Fruit fly (Drosophila melanogaster) whole organism, embryonic: ENCODE data around the gene CG13670.

Source experiments
- Ada2b ChIP-seq: fragments of 200-800 bp; sonication (Bioruptor generic); IDR thresholded peaks from 2 replicates; pipeline ENCODE4 v1.3.6; 2022; ENCODE audit warnings: missing biosample characterization, missing genetic modification characterization
- B-H1 ChIP-seq: fragments of 200-800 bp; sonication (Bioruptor generic); IDR thresholded peaks from 3 replicates; pipeline ENCODE4 v1.3.6; 2022; ENCODE audit warnings: missing biosample characterization, missing genetic modification characterization
- CG1024 ChIP-seq: fragments of 200-800 bp; sonication (Bioruptor generic); IDR thresholded peaks from 2 replicates; pipeline ENCODE4 v1.3.6; 2022; ENCODE audit warnings: missing biosample characterization, missing genetic modification characterization
- CG10321 ChIP-seq: fragments of 200-800 bp; sonication (Bioruptor generic); IDR thresholded peaks from 2 replicates; pipeline ENCODE4 v1.3.6; 2022; ENCODE audit warnings: missing biosample characterization, missing genetic modification characterization
- CG10366 ChIP-seq: fragments of 200-800 bp; sonication (Bioruptor generic); IDR thresholded peaks from 2 replicates; pipeline ENCODE4 v1.3.6; 2022; ENCODE audit warnings: missing biosample characterization, missing genetic modification characterization
- CG10565 ChIP-seq: fragments of 200-800 bp; sonication (Bioruptor generic); optimal IDR thresholded peaks from 3 replicates; lab custom pipeline; 2016; ENCODE audit warnings: missing biosample characterization, mild to moderate bottlenecking, missing genetic modification characterization
- CG11695 ChIP-seq: fragments of 200-800 bp; sonication (Bioruptor generic); IDR thresholded peaks from 3 replicates; pipeline ENCODE4 v1.3.6; 2022; ENCODE audit warnings: missing biosample characterization, missing genetic modification characterization
- CG13296 ChIP-seq: fragments of 200-800 bp; sonication (Bioruptor generic); optimal IDR thresholded peaks from 3 replicates; lab custom pipeline; 2018; ENCODE audit warnings: missing biosample characterization, mild to moderate bottlenecking, missing genetic modification characterization
- CG17568 ChIP-seq: fragments of 200-800 bp; sonication (Bioruptor generic); optimal IDR thresholded peaks from 2 replicates; lab custom pipeline; 2018; ENCODE audit warnings: missing biosample characterization, mild to moderate bottlenecking, missing genetic modification characterization, moderate library complexity
- CG31365 ChIP-seq: fragments of 200-800 bp; sonication (Bioruptor generic); optimal IDR thresholded peaks from 2 replicates; lab custom pipeline; 2018; ENCODE audit warnings: missing biosample characterization, mild to moderate bottlenecking, missing genetic modification characterization
- CG3163 ChIP-seq: fragments of 200-800 bp; sonication (Bioruptor generic); optimal IDR thresholded peaks from 3 replicates; lab custom pipeline; 2016; ENCODE audit warnings: missing biosample characterization, missing genetic modification characterization
- CG4854 ChIP-seq: fragments of 200-800 bp; sonication (Bioruptor generic); optimal IDR thresholded peaks from 2 replicates; lab custom pipeline; 2016; ENCODE audit warnings: missing biosample characterization, missing genetic modification characterization, inconsistent platforms
- CG5953 ChIP-seq: fragments of 200-800 bp; sonication (Bioruptor generic); IDR thresholded peaks from 2 replicates; pipeline ENCODE4 v1.3.6; 2022; ENCODE audit warnings: missing biosample characterization, missing genetic modification characterization
- CG6254 ChIP-seq: fragments of 200-800 bp; sonication (Bioruptor generic); optimal IDR thresholded peaks from 3 replicates; lab custom pipeline; 2017; ENCODE audit warnings: mild to moderate bottlenecking, missing biosample characterization, missing genetic modification reagents, missing genetic modification characterization
- CG7271 ChIP-seq: fragments of 200-800 bp; sonication (Bioruptor generic); optimal IDR thresholded peaks from 2 replicates; lab custom pipeline; 2018; ENCODE audit warnings: missing biosample characterization, mild to moderate bottlenecking, missing genetic modification characterization, moderate library complexity
- CG7745 ChIP-seq: fragments of 200-800 bp; sonication (Bioruptor generic); optimal IDR thresholded peaks from 2 replicates; lab custom pipeline; 2018; ENCODE audit warnings: missing biosample characterization, mild to moderate bottlenecking, missing genetic modification characterization, moderate library complexity
- CG8089 ChIP-seq: fragments of 200-800 bp; sonication (Bioruptor generic); optimal IDR thresholded peaks from 3 replicates; lab custom pipeline; 2016; ENCODE audit warnings: missing biosample characterization, missing genetic modification characterization
- CG9215 ChIP-seq: fragments of 200-800 bp; sonication (Bioruptor generic); IDR thresholded peaks from 2 replicates; pipeline ENCODE4 v1.3.6; 2022; ENCODE audit warnings: missing biosample characterization, missing genetic modification characterization
- CG9437 ChIP-seq: fragments of 200-800 bp; sonication (Bioruptor generic); optimal IDR thresholded peaks from 2 replicates; lab custom pipeline; 2018; ENCODE audit warnings: missing biosample characterization, mild to moderate bottlenecking, missing genetic modification characterization
- Dek ChIP-seq: fragments of 200-800 bp; sonication (Bioruptor generic); optimal IDR thresholded peaks from 3 replicates; lab custom pipeline; 2019; ENCODE audit warnings: missing biosample characterization, mild to moderate bottlenecking, missing genetic modification characterization, moderate library complexity
- Doc2 ChIP-seq: fragments of 200-800 bp; sonication (Bioruptor generic); IDR thresholded peaks from 2 replicates; pipeline ENCODE4 v1.3.6; 2022; ENCODE audit warnings: missing biosample characterization, missing genetic modification characterization
- Dp ChIP-seq: fragments of 200-800 bp; sonication (Bioruptor generic); optimal IDR thresholded peaks from 2 replicates; lab custom pipeline; 2018; ENCODE audit warnings: missing biosample characterization, mild to moderate bottlenecking, missing genetic modification characterization, moderate library complexity
- Drgx ChIP-seq: fragments of 200-800 bp; sonication (Bioruptor generic); IDR thresholded peaks from 2 replicates; pipeline ENCODE4 v1.3.6; 2022; ENCODE audit warnings: missing biosample characterization, missing genetic modification characterization
- Hmr ChIP-seq: fragments of 200-800 bp; sonication (Bioruptor generic); optimal IDR thresholded peaks from 3 replicates; lab custom pipeline; 2017; ENCODE audit warnings: mild to moderate bottlenecking, missing biosample characterization, missing genetic modification reagents, missing genetic modification characterization
- Nf-YA ChIP-seq: fragments of 200-800 bp; sonication (Bioruptor generic); IDR thresholded peaks from 2 replicates; pipeline ENCODE4 v1.3.6; 2022; ENCODE audit warnings: missing biosample characterization, missing genetic modification characterization
- Scr ChIP-seq: fragments of 200-800 bp; sonication (Bioruptor generic); IDR thresholded peaks from 2 replicates; pipeline ENCODE4 v1.3.6; 2022; ENCODE audit warnings: missing biosample characterization, missing genetic modification characterization; ENCODE audit not compliant: partially characterized antibody
- Side ChIP-seq: fragments of 200-800 bp; sonication (Bioruptor generic); optimal IDR thresholded peaks from 2 replicates; lab custom pipeline; 2016; ENCODE audit warnings: missing biosample characterization, missing genetic modification characterization
- Sox102F ChIP-seq: fragments of 200-800 bp; sonication (Bioruptor generic); optimal IDR thresholded peaks from 2 replicates; lab custom pipeline; 2018; ENCODE audit warnings: missing biosample characterization, mild to moderate bottlenecking, missing genetic modification characterization, moderate library complexity
- Ssrp ChIP-seq: fragments of 200-800 bp; sonication (Bioruptor generic); optimal IDR thresholded peaks from 2 replicates; lab custom pipeline; 2018; ENCODE audit warnings: missing biosample characterization, mild to moderate bottlenecking, missing genetic modification characterization, moderate library complexity
- Trl ChIP-seq, 3 experiments: fragments of >200 bp in 2 of 3; fragments of 200-800 bp in 1 of 3; sonication (Bioruptor generic) in 1 of 3; optimal IDR thresholded peaks; 2 replicates in 1 of 3; 3 replicates in 2 of 3; lab custom pipeline; 2016 to 2017; ENCODE audit warnings: missing biosample characterization in 1 of 3, missing genetic modification characterization in 1 of 3
- amos ChIP-seq: fragments of 200-800 bp; sonication (Bioruptor generic); IDR thresholded peaks from 2 replicates; pipeline ENCODE4 v1.3.6; 2022; ENCODE audit warnings: missing biosample characterization, missing genetic modification characterization; ENCODE audit not compliant: partially characterized antibody
- ap ChIP-seq: fragments of 200-800 bp; sonication (Bioruptor generic); IDR thresholded peaks from 2 replicates; pipeline ENCODE4 v1.3.6; 2022; ENCODE audit warnings: missing biosample characterization, missing genetic modification characterization
- cg ChIP-seq: fragments of 200-800 bp; sonication (Bioruptor generic); optimal IDR thresholded peaks from 3 replicates; lab custom pipeline; 2019; ENCODE audit warnings: missing biosample characterization, mild to moderate bottlenecking, missing genetic modification characterization, moderate library complexity
- croc ChIP-seq: fragments of 200-800 bp; sonication (Bioruptor generic); conservative IDR thresholded peaks from 3 replicates; pipeline ENCODE4 v1.3.6; 2022; ENCODE audit warnings: missing biosample characterization, missing genetic modification characterization
- cwo ChIP-seq: fragments of 200-800 bp; sonication (Bioruptor generic); optimal IDR thresholded peaks from 3 replicates; lab custom pipeline; 2017; ENCODE audit warnings: missing biosample characterization, missing genetic modification characterization, mild to moderate bottlenecking, moderate library complexity, missing genetic modification reagents
- disco-r ChIP-seq: fragments of 200-800 bp; sonication (Bioruptor generic); optimal IDR thresholded peaks from 2 replicates; lab custom pipeline; 2016; ENCODE audit warnings: missing biosample characterization, missing genetic modification characterization
- ems ChIP-seq: fragments of 200-800 bp; sonication (Bioruptor generic); optimal IDR thresholded peaks from 3 replicates; lab custom pipeline; 2016; ENCODE audit warnings: missing biosample characterization, missing genetic modification characterization
- fd3F ChIP-seq: fragments of 200-800 bp; sonication (Bioruptor generic); optimal IDR thresholded peaks from 2 replicates; lab custom pipeline; 2018; ENCODE audit warnings: missing biosample characterization, mild to moderate bottlenecking, missing genetic modification characterization, moderate library complexity
- fru ChIP-seq: fragments of >200 bp; optimal IDR thresholded peaks from 2 replicates; lab custom pipeline; 2017
- grau ChIP-seq: fragments of 200-800 bp; optimal IDR thresholded peaks from 3 replicates; lab custom pipeline; 2019; ENCODE audit warnings: missing biosample characterization, mild to moderate bottlenecking, missing genetic modification characterization, moderate library complexity
- gt ChIP-seq: fragments of 200-800 bp; sonication (Bioruptor generic); IDR thresholded peaks from 2 replicates; pipeline ENCODE4 v1.3.6; 2022; ENCODE audit warnings: missing biosample characterization, missing genetic modification characterization
- hth ChIP-seq: fragments of >200 bp; optimal IDR thresholded peaks from 2 replicates; lab custom pipeline; 2017; ENCODE audit warnings: inconsistent platforms
- ind ChIP-seq: fragments of 200-800 bp; sonication (Bioruptor generic); optimal IDR thresholded peaks from 3 replicates; lab custom pipeline; 2016; ENCODE audit warnings: missing biosample characterization, missing genetic modification characterization
- jing ChIP-seq: fragments of 200-800 bp; sonication (Bioruptor generic); optimal IDR thresholded peaks from 2 replicates; lab custom pipeline; 2018; ENCODE audit warnings: missing biosample characterization, mild to moderate bottlenecking, missing genetic modification characterization
- oc ChIP-seq: fragments of 200-800 bp; sonication (Bioruptor generic); optimal IDR thresholded peaks from 2 replicates; lab custom pipeline; 2018; ENCODE audit warnings: missing biosample characterization, mild to moderate bottlenecking, missing genetic modification characterization, moderate library complexity
- ro ChIP-seq: fragments of 200-800 bp; sonication (Bioruptor generic); IDR thresholded peaks from 2 replicates; pipeline ENCODE4 v1.3.6; 2022; ENCODE audit warnings: missing biosample characterization, missing genetic modification characterization
- sna ChIP-seq: fragments of 200-800 bp; sonication (Bioruptor generic); IDR thresholded peaks from 2 replicates; pipeline ENCODE4 v1.3.6; 2022; ENCODE audit warnings: missing biosample characterization, missing genetic modification characterization; ENCODE audit not compliant: partially characterized antibody
- ssp ChIP-seq: fragments of 200-800 bp; sonication (Bioruptor generic); IDR thresholded peaks from 2 replicates; pipeline ENCODE4 v1.3.6; 2022; ENCODE audit warnings: missing biosample characterization, missing genetic modification characterization
- tgo ChIP-seq: fragments of 200-800 bp; sonication (Bioruptor generic); IDR thresholded peaks from 3 replicates; pipeline ENCODE4 v1.3.6; 2022; ENCODE audit warnings: missing biosample characterization, missing genetic modification characterization
- z ChIP-seq: fragments of 200-800 bp; sonication (Bioruptor generic); IDR thresholded peaks from 3 replicates; pipeline ENCODE4 v1.3.6; 2022; ENCODE audit warnings: missing biosample characterization, missing genetic modification characterization
- zen ChIP-seq: fragments of 200-800 bp; sonication (Bioruptor generic); optimal IDR thresholded peaks from 3 replicates; lab custom pipeline; 2018; ENCODE audit warnings: missing biosample characterization, mild to moderate bottlenecking, missing genetic modification characterization, moderate library complexity

CG13670 gene

dm6 chr3L:8308891-8309352 is 11.6 kb upstream of the CG13670 start, which contains the start of gene BI-1 (continued):
- TF ChIP-seq Scr (GFP tag; lab: Robert Waterston, UW) = no peak
- TF ChIP-seq CG4854 (GFP tag; lab: Kevin White, UChicago) = peak; percentile 13
- no peak for TF ChIP-seq CG31365 (tag; lab: Kevin White, UChicago)
- no peak for TF ChIP-seq fru (lab: Kevin White, UChicago)
- no peak for TF ChIP-seq CG5953 (GFP tag; lab: Robert Waterston, UW)
- TF ChIP-seq Dek (tag; lab: Kevin White, UChicago) = peak; percentile 69
- no peak for TF ChIP-seq CG3163 (GFP tag; lab: Kevin White, UChicago)
- no peak for TF ChIP-seq CG8089
- TF ChIP-seq cwo (GFP tag; lab: Kevin White, UChicago) = peak; percentile 63
- TF ChIP-seq ro (GFP tag; lab: Robert Waterston, UW) = no peak
- TF ChIP-seq Trl (optimal IDR thresholded peaks at IDR 0.05; lab: Kevin White, UChicago) = no peak
- peak; percentile 63 for TF ChIP-seq Trl (GFP tag; optimal IDR thresholded peaks at IDR 0.05; lab: Kevin White, UChicago)
- TF ChIP-seq cg (GFP tag; lab: Kevin White, UChicago) = no peak
- 0 out of 2 replicates have a peak, but pooled peaks have one; percentile 21 for TF ChIP-seq Nf-YA
- no peak for TF ChIP-seq CG10321 (GFP tag; lab: Robert Waterston, UW)
- peak; percentile 56 for TF ChIP-seq zen (tag; lab: Kevin White, UChicago)
- no peak; the same call in 1 of the 2 replicates for TF ChIP-seq CG9215 (GFP tag; lab: Robert Waterston, UW)
- no peak for TF ChIP-seq CG10565 (GFP tag; lab: Kevin White, UChicago)
- no peak for TF ChIP-seq Ada2b
- TF ChIP-seq B-H1 (GFP tag; lab: Robert Waterston, UW) = no peak
- peak; percentile 65 for TF ChIP-seq CG9437 (GFP tag; lab: Kevin White, UChicago)
- TF ChIP-seq tgo (GFP tag; lab: Robert Waterston, UW) = peak; percentile 45; the same call in 2 of the 3 replicates
- no peak for TF ChIP-seq sna
- TF ChIP-seq Side (GFP tag; lab: Kevin White, UChicago) = no peak
- no peak for TF ChIP-seq gt (GFP tag; lab: Robert Waterston, UW)
- TF ChIP-seq CG13296 (GFP tag; lab: Kevin White, UChicago) = no peak
- no peak for TF ChIP-seq Sox102F (GFP tag; lab: Kevin White, UChicago)
- no peak for TF ChIP-seq ssp (GFP tag; lab: Robert Waterston, UW)
- peak; percentile 3 for TF ChIP-seq CG6254 (GFP tag; lab: Kevin White, UChicago)
- TF ChIP-seq Dp (GFP tag; lab: Kevin White, UChicago) = peak; percentile 83
- peak; percentile 4 for TF ChIP-seq CG17568 (GFP tag; lab: Kevin White, UChicago)
- no peak for TF ChIP-seq ap (GFP tag; lab: Robert Waterston, UW)
- TF ChIP-seq Drgx = no peak
- peak; percentile 16; the same call in 1 of the 3 replicates for TF ChIP-seq croc
- peak; percentile 79 for TF ChIP-seq grau (tag; lab: Kevin White, UChicago)
- 0 out of 2 replicates have a peak, but pooled peaks have one; percentile 7 for TF ChIP-seq CG10366 (GFP tag; lab: Robert Waterston, UW)
- TF ChIP-seq hth (lab: Kevin White, UChicago) = no peak
- no peak for TF ChIP-seq CG11695 (GFP tag; lab: Robert Waterston, UW)
- TF ChIP-seq amos (GFP tag; lab: Robert Waterston, UW) = 0 out of 2 replicates have a peak, but pooled peaks have one; percentile 10
- peak; percentile 39 for TF ChIP-seq Ssrp
- peak; percentile 35 for TF ChIP-seq fd3F (GFP tag; lab: Kevin White, UChicago)
- TF ChIP-seq Doc2 (GFP tag; lab: Robert Waterston, UW) = no peak
- peak; percentile 23 for TF ChIP-seq disco-r (GFP tag; lab: Kevin White, UChicago)
- no peak for TF ChIP-seq CG7745
- TF ChIP-seq CG7271 (tag; lab: Kevin White, UChicago) = no peak
- TF ChIP-seq ind = peak; percentile 65
- no peak for TF ChIP-seq z
- TF ChIP-seq jing = no peak
- no peak for TF ChIP-seq Hmr
- TF ChIP-seq ems = peak; percentile 28
- no peak for TF ChIP-seq oc (tag; lab: Kevin White, UChicago)
- no peak for TF ChIP-seq CG1024
